Worm (Caenorhabditis elegans) whole organism, L3 larva: ENCODE data around the gene ZK355.3.

Source experiments
- R02D3.7 ChIP-seq: fragments of 150-350 bp; optimal IDR thresholded peaks from 2 replicates; lab custom pipeline; 2014; ENCODE audit warnings: missing biosample characterization, missing genetic modification characterization
- aly-2 ChIP-seq: fragments of 150-350 bp; optimal IDR thresholded peaks from 2 replicates; lab custom pipeline; 2014; ENCODE audit warnings: missing biosample characterization, missing genetic modification characterization
- ceh-16 ChIP-seq: sonication (generic microtip); optimal IDR thresholded peaks from 2 replicates; lab custom pipeline; 2017; ENCODE audit warnings: missing biosample characterization, missing genetic modification characterization
- ceh-82 ChIP-seq: fragments of 150-350 bp; optimal IDR thresholded peaks from 2 replicates; lab custom pipeline; 2014; ENCODE audit warnings: missing biosample characterization, missing genetic modification characterization
- daf-12 ChIP-seq: fragments of 150-350 bp; optimal IDR thresholded peaks from 2 replicates; lab custom pipeline; 2014; ENCODE audit warnings: missing biosample characterization, missing genetic modification reagents, missing genetic modification characterization
- egl-27 ChIP-seq: sonication (generic microtip); optimal IDR thresholded peaks from 4 replicates; lab custom pipeline; 2017; ENCODE audit warnings: missing biosample characterization, missing genetic modification reagents, missing genetic modification characterization
- egl-5 ChIP-seq: fragments of 150-350 bp; optimal IDR thresholded peaks from 2 replicates; lab custom pipeline; 2017; ENCODE audit warnings: missing biosample characterization, missing genetic modification reagents, missing genetic modification characterization, inconsistent platforms
- elt-1 ChIP-seq: fragments of 150-350 bp; optimal IDR thresholded peaks from 2 replicates; lab custom pipeline; 2014; ENCODE audit warnings: missing biosample characterization, missing genetic modification characterization
- elt-2 ChIP-seq: sonication (generic microtip); optimal IDR thresholded peaks from 2 replicates; lab custom pipeline; 2016; ENCODE audit warnings: missing genetic modification reagents, mild to moderate bottlenecking, missing genetic modification characterization, missing compliant biosample characterization
- elt-3 ChIP-seq, 3 experiments: fragments of 150-350 bp in 1 of 3; sonication (generic microtip) in 2 of 3; optimal IDR thresholded peaks; 2 replicates in 2 of 3; 4 replicates in 1 of 3; lab custom pipeline; 2014 to 2017; ENCODE audit warnings: missing biosample characterization in 3 of 3, missing genetic modification characterization in 3 of 3
- fkh-10 ChIP-seq: sonication (generic microtip); optimal IDR thresholded peaks from 2 replicates; lab custom pipeline; 2017; ENCODE audit warnings: missing biosample characterization, missing genetic modification reagents, missing genetic modification characterization
- fkh-2 ChIP-seq: fragments of 150-350 bp; optimal IDR thresholded peaks from 2 replicates; lab custom pipeline; 2014; ENCODE audit warnings: missing biosample characterization, missing genetic modification reagents, missing genetic modification characterization
- hmg-11 ChIP-seq: sonication (generic microtip); optimal IDR thresholded peaks from 2 replicates; lab custom pipeline; 2016; ENCODE audit warnings: missing genetic modification characterization, missing compliant biosample characterization
- jun-1 ChIP-seq: fragments of 150-350 bp; optimal IDR thresholded peaks from 2 replicates; lab custom pipeline; 2014; ENCODE audit warnings: missing biosample characterization, missing genetic modification reagents, missing genetic modification characterization
- lin-15B ChIP-seq: fragments of 150-350 bp; optimal IDR thresholded peaks from 2 replicates; lab custom pipeline; 2014; ENCODE audit warnings: missing biosample characterization, missing genetic modification characterization
- lin-39 ChIP-seq: fragments of 150-350 bp; optimal IDR thresholded peaks from 2 replicates; lab custom pipeline; 2018; ENCODE audit warnings: missing biosample characterization, missing genetic modification reagents, missing genetic modification characterization
- mdl-1 ChIP-seq: fragments of 150-350 bp; optimal IDR thresholded peaks from 2 replicates; lab custom pipeline; 2014; ENCODE audit warnings: missing biosample characterization, missing genetic modification characterization
- mml-1 ChIP-seq: fragments of 150-350 bp; sonication (generic microtip); optimal IDR thresholded peaks from 3 replicates; lab custom pipeline; 2014; ENCODE audit warnings: missing biosample characterization, missing genetic modification characterization
- nfya-1 ChIP-seq: sonication (generic microtip); optimal IDR thresholded peaks from 2 replicates; lab custom pipeline; 2017; ENCODE audit warnings: missing genetic modification characterization, mild to moderate bottlenecking, missing compliant biosample characterization, antibody characterized with exemption, moderate library complexity; ENCODE audit not compliant: insufficient read depth
- nhr-23 ChIP-seq: fragments of 150-350 bp; optimal IDR thresholded peaks from 2 replicates; lab custom pipeline; 2014; ENCODE audit warnings: missing biosample characterization, missing genetic modification reagents, missing genetic modification characterization
- nhr-237 ChIP-seq: fragments of 150-350 bp; optimal IDR thresholded peaks from 2 replicates; lab custom pipeline; 2014; ENCODE audit warnings: missing biosample characterization, missing genetic modification characterization
- nhr-25 ChIP-seq: sonication (generic microtip); optimal IDR thresholded peaks from 2 replicates; lab custom pipeline; 2017; ENCODE audit warnings: missing biosample characterization, missing genetic modification characterization
- nhr-43 ChIP-seq: sonication (generic microtip); optimal IDR thresholded peaks from 2 replicates; lab custom pipeline; 2016; ENCODE audit warnings: mild to moderate bottlenecking, missing genetic modification characterization, missing compliant biosample characterization; ENCODE audit not compliant: poor library complexity, severe bottlenecking
- nhr-76 ChIP-seq: fragments of 150-350 bp; sonication (generic microtip); optimal IDR thresholded peaks from 5 replicates; lab custom pipeline; 2014; ENCODE audit warnings: missing biosample characterization, missing genetic modification characterization
- nhr-77 ChIP-seq: fragments of 150-350 bp; optimal IDR thresholded peaks from 2 replicates; lab custom pipeline; 2014; ENCODE audit warnings: missing biosample characterization, missing genetic modification characterization
- pqm-1 ChIP-seq: fragments of 150-350 bp; optimal IDR thresholded peaks from 2 replicates; lab custom pipeline; 2017; ENCODE audit warnings: missing biosample characterization, missing genetic modification characterization, inconsistent platforms
- sea-2 ChIP-seq: fragments of 150-350 bp; sonication (generic microtip); optimal IDR thresholded peaks from 4 replicates; lab custom pipeline; 2014; ENCODE audit warnings: missing biosample characterization, missing genetic modification reagents, missing genetic modification characterization
- skn-1 ChIP-seq: fragments of 150-350 bp; optimal IDR thresholded peaks from 2 replicates; lab custom pipeline; 2014; ENCODE audit warnings: missing biosample characterization, missing genetic modification characterization
- snpc-4 ChIP-seq: fragments of 150-350 bp; optimal IDR thresholded peaks from 2 replicates; lab custom pipeline; 2014; ENCODE audit warnings: missing biosample characterization, missing genetic modification characterization
- tbx-2 ChIP-seq: sonication (generic microtip); optimal IDR thresholded peaks from 2 replicates; lab custom pipeline; 2016; ENCODE audit warnings: mild to moderate bottlenecking, missing genetic modification characterization, missing compliant biosample characterization
- unc-39 ChIP-seq: sonication (generic microtip); optimal IDR thresholded peaks from 4 replicates; lab custom pipeline; 2017; ENCODE audit warnings: missing biosample characterization, missing genetic modification characterization
- unc-62 ChIP-seq: fragments of 150-350 bp; sonication (generic microtip); optimal IDR thresholded peaks from 4 replicates; lab custom pipeline; 2014; ENCODE audit warnings: missing biosample characterization, missing genetic modification reagents, missing genetic modification characterization
- zag-1 ChIP-seq: fragments of 150-350 bp; optimal IDR thresholded peaks from 2 replicates; lab custom pipeline; 2014; ENCODE audit warnings: missing biosample characterization, missing genetic modification characterization
- ztf-4 ChIP-seq: fragments of 150-350 bp; optimal IDR thresholded peaks from 2 replicates; lab custom pipeline; 2014; ENCODE audit warnings: missing biosample characterization, missing genetic modification characterization

The ZK355.3 gene

ce11 chrII:2962531-2963164 lies 35.2 kb upstream of the ZK355.3 start:
- TF ChIP-seq fkh-10 (GFP tag; lab: Kevin White, UChicago) (peak; percentile 77), lin-39 (peak; percentile 62), skn-1 (peak; percentile 47), lin-15B (tag; lab: Kevin White, UChicago) (peak; percentile 21), nhr-237 (no peak), nhr-23 (no peak), hmg-11 (peak; percentile 66), mdl-1 (tag; lab: Kevin White, UChicago) (peak; percentile 91), nhr-25 (tag; lab: Kevin White, UChicago) (no peak)
- TF ChIP-seq, all 47 proteins: peak for 6

- TF ChIP-seq lin-39, result no peak
- TF ChIP-seq hmg-11, result no peak
- no peak for TF ChIP-seq pqm-1 (tag; lab: Kevin White, UChicago)
- TF ChIP-seq unc-62 (GFP tag; lab: Kevin White, UChicago), result no peak
- no peak for TF ChIP-seq ztf-4
- no peak for TF ChIP-seq egl-5 (tag; lab: Kevin White, UChicago)
- no peak for TF ChIP-seq elt-1
- TF ChIP-seq mml-1 (tag; lab: Kevin White, UChicago), result no peak
- no peak for TF ChIP-seq daf-12
- TF ChIP-seq nhr-237, result no peak
- TF ChIP-seq egl-27 (tag; lab: Kevin White, UChicago), result no peak
- TF ChIP-seq tbx-2 (tag; lab: Kevin White, UChicago), result no peak
- TF ChIP-seq nhr-25 (tag; lab: Kevin White, UChicago), result no peak
- TF ChIP-seq snpc-4 (tag; lab: Kevin White, UChicago), result no peak
- no peak for TF ChIP-seq ceh-16 (tag; lab: Kevin White, UChicago)
- no peak for TF ChIP-seq R02D3.7
- no peak for TF ChIP-seq aly-2 (tag; lab: Kevin White, UChicago)
- TF ChIP-seq, all 47 proteins: peak for 0
Observed at ce11 chrII:2958308-2958707, 30.9 kb upstream of the ZK355.3 start, which contains the start of gene srw-60. TSS of gene srw-60 (plus strand) at chrII:2958608.

- no peak for TF ChIP-seq egl-5 (tag; lab: Kevin White, UChicago)
- no peak for TF ChIP-seq nhr-43 (tag; lab: Kevin White, UChicago)
- TF ChIP-seq sea-2 (GFP tag; lab: Kevin White, UChicago), result no peak
- no peak for TF ChIP-seq tbx-2 (tag; lab: Kevin White, UChicago)
- no peak for TF ChIP-seq pqm-1 (tag; lab: Kevin White, UChicago)
- TF ChIP-seq unc-39 (tag; lab: Kevin White, UChicago), result no peak
- TF ChIP-seq egl-27 (tag; lab: Kevin White, UChicago), result no peak
- TF ChIP-seq elt-2 (tag; lab: Kevin White, UChicago), result no peak
- TF ChIP-seq fkh-2 (tag; lab: Kevin White, UChicago), result no peak
- TF ChIP-seq jun-1 (tag; lab: Kevin White, UChicago), result no peak
- TF ChIP-seq nhr-76, result no peak
- TF ChIP-seq nfya-1 (tag; lab: Kevin White, UChicago), result no peak
- TF ChIP-seq hmg-11, result no peak
- TF ChIP-seq elt-3 (tag; optimal IDR thresholded peaks at IDR 0.05; lab: Kevin White, UChicago), result no peak
- TF ChIP-seq zag-1 (tag; lab: Kevin White, UChicago), result no peak
- no peak for TF ChIP-seq unc-62 (GFP tag; lab: Kevin White, UChicago)
- no peak for TF ChIP-seq nhr-23
- no peak for TF ChIP-seq ztf-4
Observed at ce11 chrII:2955656-2956115, 28.3 kb upstream of the ZK355.3 start, which contains the start of gene irld-48. TSS of gene irld-48 (plus strand) at chrII:2956065.

- no peak for TF ChIP-seq elt-2 (tag; lab: Kevin White, UChicago)
- TF ChIP-seq ceh-16 (tag; lab: Kevin White, UChicago), result no peak
- no peak for TF ChIP-seq ceh-82 (tag; lab: Kevin White, UChicago)
- no peak for TF ChIP-seq nhr-237
- TF ChIP-seq nhr-77 (tag; lab: Kevin White, UChicago), result no peak
- no peak for TF ChIP-seq unc-62 (GFP tag; lab: Kevin White, UChicago)
- TF ChIP-seq skn-1, result no peak
- TF ChIP-seq fkh-10 (GFP tag; lab: Kevin White, UChicago), result no peak
- TF ChIP-seq aly-2 (tag; lab: Kevin White, UChicago), result no peak
- TF ChIP-seq lin-15B (tag; lab: Kevin White, UChicago), result no peak
- TF ChIP-seq jun-1 (tag; lab: Kevin White, UChicago), result no peak
Observed at ce11 chrII:2952629-2953028, 25.2 kb upstream of the ZK355.3 start, which contains the start of gene irld-51. TSS of gene irld-51 (minus strand) at chrII:2952729.
